Fruit fly (Drosophila melanogaster) whole organism, adult: ENCODE data around the gene Dnaaf5.

Source experiments
- CG11617 ChIP-seq: fragments of 200-800 bp; sonication (Bioruptor generic); optimal IDR thresholded peaks from 2 replicates; lab custom pipeline; 2017; ENCODE audit warnings: mild to moderate bottlenecking, missing biosample characterization, missing genetic modification reagents, missing genetic modification characterization
- CG12768 ChIP-seq: fragments of 200-800 bp; sonication (Bioruptor generic); optimal IDR thresholded peaks from 2 replicates; lab custom pipeline; 2017; ENCODE audit warnings: missing biosample characterization, missing genetic modification characterization, mild to moderate bottlenecking, moderate library complexity, missing genetic modification reagents
- CG14711 ChIP-seq: fragments of 200-800 bp; sonication (Bioruptor generic); optimal IDR thresholded peaks from 2 replicates; lab custom pipeline; 2018; ENCODE audit warnings: missing biosample characterization, mild to moderate bottlenecking, missing genetic modification characterization, moderate library complexity
- CG1620 ChIP-seq: fragments of 200-800 bp; sonication (Bioruptor generic); optimal IDR thresholded peaks from 2 replicates; lab custom pipeline; 2016; ENCODE audit warnings: missing biosample characterization, missing genetic modification characterization
- CG33017 ChIP-seq: fragments of 200-800 bp; sonication (Bioruptor generic); optimal IDR thresholded peaks from 2 replicates; lab custom pipeline; 2018; ENCODE audit warnings: missing biosample characterization, mild to moderate bottlenecking, missing genetic modification characterization, moderate library complexity
- CG5204 ChIP-seq: fragments of 200-800 bp; sonication (Bioruptor generic); optimal IDR thresholded peaks from 2 replicates; lab custom pipeline; 2016; ENCODE audit warnings: missing biosample characterization, missing genetic modification characterization
- CG7045 ChIP-seq: fragments of 200-800 bp; sonication (Bioruptor generic); optimal IDR thresholded peaks from 2 replicates; lab custom pipeline; 2017; ENCODE audit warnings: missing biosample characterization, mild to moderate bottlenecking, missing genetic modification characterization
- CG7101 ChIP-seq: fragments of 200-800 bp; sonication (Bioruptor generic); optimal IDR thresholded peaks from 2 replicates; lab custom pipeline; 2018; ENCODE audit warnings: missing biosample characterization, mild to moderate bottlenecking, missing genetic modification characterization, moderate library complexity
- Clk ChIP-seq: fragments of 200-800 bp; sonication (Bioruptor generic); optimal IDR thresholded peaks from 2 replicates; lab custom pipeline; 2017; ENCODE audit warnings: missing biosample characterization, missing genetic modification characterization
- Crg-1 ChIP-seq: fragments of 200-800 bp; sonication (Bioruptor generic); optimal IDR thresholded peaks from 2 replicates; lab custom pipeline; 2016; ENCODE audit warnings: missing biosample characterization, missing genetic modification characterization
- Hr96 ChIP-seq: fragments of 200-800 bp; sonication (Bioruptor generic); optimal IDR thresholded peaks from 2 replicates; lab custom pipeline; 2016; ENCODE audit warnings: missing biosample characterization, missing genetic modification characterization
- Mnt ChIP-seq: fragments of 200-800 bp; sonication (Bioruptor generic); optimal IDR thresholded peaks from 2 replicates; lab custom pipeline; 2016; ENCODE audit warnings: missing biosample characterization, mild to moderate bottlenecking, missing genetic modification characterization
- bab1 ChIP-seq: fragments of 200-800 bp; sonication (Bioruptor generic); optimal IDR thresholded peaks from 3 replicates; lab custom pipeline; 2019; ENCODE audit warnings: missing biosample characterization, mild to moderate bottlenecking, missing genetic modification characterization, moderate library complexity
- cic ChIP-seq: fragments of 200-800 bp; sonication (Bioruptor generic); optimal IDR thresholded peaks from 2 replicates; lab custom pipeline; 2017; ENCODE audit warnings: missing biosample characterization, mild to moderate bottlenecking, missing genetic modification characterization, moderate library complexity
- cnc ChIP-seq, 2 experiments: fragments of >200 bp; optimal IDR thresholded peaks; 2 replicates each; lab custom pipeline; 2017
- kay ChIP-seq: fragments of 200-800 bp; sonication (Bioruptor generic); peaks from one replicate; lab custom pipeline; 2016; ENCODE audit warnings: missing biosample characterization, missing genetic modification characterization, borderline replicate concordance
- ovo ChIP-seq: fragments of 200-800 bp; sonication (Bioruptor generic); optimal IDR thresholded peaks from 2 replicates; lab custom pipeline; 2016; ENCODE audit warnings: missing biosample characterization, missing genetic modification characterization
- pad ChIP-seq: fragments of 200-800 bp; sonication (Bioruptor generic); optimal IDR thresholded peaks from 3 replicates; lab custom pipeline; 2017; ENCODE audit warnings: missing biosample characterization, missing genetic modification characterization, mild to moderate bottlenecking, moderate library complexity, missing genetic modification reagents
- tj ChIP-seq: fragments of 200-800 bp; sonication (Bioruptor generic); optimal IDR thresholded peaks from 3 replicates; lab custom pipeline; 2017; ENCODE audit warnings: missing biosample characterization, mild to moderate bottlenecking, missing genetic modification characterization, moderate library complexity
- toe ChIP-seq: fragments of 200-800 bp; sonication (Bioruptor generic); optimal IDR thresholded peaks from 2 replicates; lab custom pipeline; 2016; ENCODE audit warnings: missing biosample characterization, missing genetic modification characterization

Dnaaf5 gene

dm6 chr3R:14361741-14362232 is at the start of gene Dnaaf5:
TSS of gene Dnaaf5 (minus strand) at chr3R:14361786.
- TF ChIP-seq pad (GFP tag; lab: Kevin White, UChicago): peak; percentile 45
- TF ChIP-seq Hr96 (GFP tag; lab: Kevin White, UChicago): peak; percentile 14
- no peak for TF ChIP-seq CG14711 (tag; lab: Kevin White, UChicago)
- TF ChIP-seq Mnt (GFP tag; lab: Kevin White, UChicago): peak; percentile 75
- TF ChIP-seq Clk (GFP tag; lab: Kevin White, UChicago): no peak
- TF ChIP-seq CG7045: peak; percentile 55
- peak; percentile 83 for TF ChIP-seq kay (GFP tag; lab: Kevin White, UChicago)
- TF ChIP-seq CG5204: peak; percentile 42
- TF ChIP-seq bab1 (GFP tag; lab: Kevin White, UChicago): peak; percentile 4
- peak; percentile 10 for TF ChIP-seq tj
- TF ChIP-seq toe (GFP tag; lab: Kevin White, UChicago): peak; percentile 53
- TF ChIP-seq Crg-1: peak; percentile 78
- TF ChIP-seq cnc (optimal IDR thresholded peaks at IDR 0.05; lab: Kevin White, UChicago): no peak
- peak; percentile 56 for TF ChIP-seq CG12768 (GFP tag; lab: Kevin White, UChicago)
- TF ChIP-seq ovo (GFP tag; lab: Kevin White, UChicago): peak; percentile 33
- TF ChIP-seq CG1620 (GFP tag; lab: Kevin White, UChicago): no peak
- TF ChIP-seq cic (GFP tag; lab: Kevin White, UChicago): peak; percentile 63
- peak; percentile 20 for TF ChIP-seq CG33017
- peak; percentile 53 for TF ChIP-seq CG11617 (GFP tag; lab: Kevin White, UChicago)
- TF ChIP-seq CG7101 (tag; lab: Kevin White, UChicago): peak; percentile 43

dm6 chr3R:14410396-14410795 is 48.8 kb upstream of the Dnaaf5 start:
- TF ChIP-seq bab1 (GFP tag; lab: Kevin White, UChicago): no peak
- no peak for TF ChIP-seq Clk (GFP tag; lab: Kevin White, UChicago)
- TF ChIP-seq Hr96 (GFP tag; lab: Kevin White, UChicago): no peak
- no peak for TF ChIP-seq Crg-1
- no peak for TF ChIP-seq CG7045
- TF ChIP-seq CG1620 (GFP tag; lab: Kevin White, UChicago): no peak
- no peak for TF ChIP-seq CG14711 (tag; lab: Kevin White, UChicago)
- no peak for TF ChIP-seq toe (GFP tag; lab: Kevin White, UChicago)
- no peak for TF ChIP-seq cic (GFP tag; lab: Kevin White, UChicago)
- no peak for TF ChIP-seq Mnt (GFP tag; lab: Kevin White, UChicago)
- no peak for TF ChIP-seq kay (GFP tag; lab: Kevin White, UChicago)
- no peak for TF ChIP-seq CG12768 (GFP tag; lab: Kevin White, UChicago)
- TF ChIP-seq pad (GFP tag; lab: Kevin White, UChicago): no peak
- no peak for TF ChIP-seq ovo (GFP tag; lab: Kevin White, UChicago)
- TF ChIP-seq CG7101 (tag; lab: Kevin White, UChicago): no peak
- no peak for TF ChIP-seq cnc (optimal IDR thresholded peaks at IDR 0.05; lab: Kevin White, UChicago)
- TF ChIP-seq tj: no peak
- TF ChIP-seq CG11617 (GFP tag; lab: Kevin White, UChicago): no peak
- no peak for TF ChIP-seq CG5204
- TF ChIP-seq CG33017: no peak

- TF ChIP-seq cic (GFP tag; lab: Kevin White, UChicago): no peak
Observed at dm6 chr3R:14406648-14407047, 45.1 kb upstream of the Dnaaf5 start.

- TF ChIP-seq CG33017 (no peak), pad (GFP tag; lab: Kevin White, UChicago) (no peak), Clk (GFP tag; lab: Kevin White, UChicago) (no peak), Mnt (GFP tag; lab: Kevin White, UChicago) (no peak), CG7045 (no peak), CG7101 (tag; lab: Kevin White, UChicago) (no peak), cic (GFP tag; lab: Kevin White, UChicago) (no peak), tj (no peak), Crg-1 (no peak), CG12768 (GFP tag; lab: Kevin White, UChicago) (no peak), CG5204 (no peak), CG11617 (GFP tag; lab: Kevin White, UChicago) (no peak), Hr96 (GFP tag; lab: Kevin White, UChicago) (no peak), CG14711 (tag; lab: Kevin White, UChicago) (no peak), kay (GFP tag; lab: Kevin White, UChicago) (no peak), cnc (optimal IDR thresholded peaks at IDR 0.05; lab: Kevin White, UChicago) (no peak)
Observed at dm6 chr3R:14405312-14405711, 43.7 kb upstream of the Dnaaf5 start.

dm6 chr3R:14399375-14399774 is 37.8 kb upstream of the Dnaaf5 start:
- TF ChIP-seq pad (GFP tag; lab: Kevin White, UChicago) (no peak), toe (GFP tag; lab: Kevin White, UChicago) (no peak), Crg-1 (no peak), CG12768 (GFP tag; lab: Kevin White, UChicago) (no peak), Hr96 (GFP tag; lab: Kevin White, UChicago) (no peak), bab1 (GFP tag; lab: Kevin White, UChicago) (no peak), cnc (optimal IDR thresholded peaks at IDR 0.05; lab: Kevin White, UChicago) (no peak), tj (no peak), cic (GFP tag; lab: Kevin White, UChicago) (no peak), ovo (GFP tag; lab: Kevin White, UChicago) (no peak), CG5204 (no peak), CG1620 (GFP tag; lab: Kevin White, UChicago) (no peak), kay (GFP tag; lab: Kevin White, UChicago) (no peak), CG11617 (GFP tag; lab: Kevin White, UChicago) (no peak), Mnt (GFP tag; lab: Kevin White, UChicago) (no peak), CG7045 (no peak), CG33017 (no peak), CG14711 (tag; lab: Kevin White, UChicago) (no peak), Clk (GFP tag; lab: Kevin White, UChicago) (no peak), CG7101 (tag; lab: Kevin White, UChicago) (no peak)
